Fruit fly (Drosophila melanogaster): Measurements from ENCODE around the gene Fum2.

The Fum2 gene

dm6 chrX:6699255-6699885 lies 17.8 kb downstream of the Fum2 start, which contains the start of gene CG14441 (continued):
- TF ChIP-seq CG17829 (tag; optimal IDR thresholded peaks at IDR 0.05) (peak; percentile 47), Jarid2 (GFP tag; optimal IDR thresholded peaks at IDR 0.05) (peak; percentile 83), CG12299 (tag; optimal IDR thresholded peaks at IDR 0.05) (peak; percentile 67), BtbVII (GFP tag; optimal IDR thresholded peaks at IDR 0.05) (peak; percentile 80), abd-A (tag; optimal IDR thresholded peaks at IDR 0.05) (peak; percentile 78), HHEX (GFP tag; optimal IDR thresholded peaks at IDR 0.05) (peak; percentile 56), sqz (GFP tag; optimal IDR thresholded peaks at IDR 0.05) (peak; percentile 30), aop (GFP tag; IDR thresholded peaks at IDR 0.05) (no peak), caup (GFP tag; optimal IDR thresholded peaks at IDR 0.05; ENCODE audit: severe bottlenecking) (peak; percentile 80), D19A (tag; optimal IDR thresholded peaks at IDR 0.05) (peak; percentile 34), CG5953 (GFP tag; IDR thresholded peaks at IDR 0.05) (no peak), CG6813 (GFP tag; optimal IDR thresholded peaks at IDR 0.05) (peak; percentile 34), hbn (GFP tag; IDR thresholded peaks at IDR 0.05; ENCODE audit: partially characterized antibody) (peak; percentile 99), CG32772 (GFP tag; IDR thresholded peaks at IDR 0.05) (no peak), CG6683 (GFP tag; optimal IDR thresholded peaks at IDR 0.05) (peak; percentile 54), Taf1 (GFP tag; IDR thresholded peaks at IDR 0.05) (no peak), sc (optimal IDR thresholded peaks at IDR 0.05) (no peak), sc (GFP tag; optimal IDR thresholded peaks at IDR 0.05) (peak; percentile 1), tna (GFP tag; IDR thresholded peaks at IDR 0.05; ENCODE audit: partially characterized antibody) (peak; percentile 95), CG12391 (tag; optimal IDR thresholded peaks at IDR 0.05) (peak; percentile 46), Pdp1 (GFP tag; optimal IDR thresholded peaks at IDR 0.05) (peak; percentile 16 to 30), Fer2 (tag; optimal IDR thresholded peaks at IDR 0.05) (peak; percentile 31), D19B (GFP tag; optimal IDR thresholded peaks at IDR 0.05) (no peak), B-H1 (GFP tag; IDR thresholded peaks at IDR 0.05) (no peak), ham (GFP tag; IDR thresholded peaks at IDR 0.05) (no peak), bsh (GFP tag; optimal IDR thresholded peaks at IDR 0.05) (peak in 1 of 2 experiments; percentile 49), CG8924 (tag; optimal IDR thresholded peaks at IDR 0.05) (peak; percentile 73), otp (GFP tag; IDR thresholded peaks at IDR 0.05) (peak; percentile 39; the same call in 1 of the 3 replicates), dmrt99B (tag; optimal IDR thresholded peaks at IDR 0.05) (peak; percentile 56), NC2α (GFP tag; optimal IDR thresholded peaks at IDR 0.05) (peak; percentile 37), CG12744 (GFP tag; optimal IDR thresholded peaks at IDR 0.05) (peak; percentile 41), CTCF (GFP tag; optimal IDR thresholded peaks at IDR 0.05) (no peak), Eip74EF (GFP tag; optimal IDR thresholded peaks at IDR 0.05) (peak in 1 of 2 experiments; percentile 66), twi (tag; optimal IDR thresholded peaks at IDR 0.05) (peak; percentile 37), CG34422 (GFP tag; IDR thresholded peaks at IDR 0.05) (peak; percentile 65; the same call in 1 of the 3 replicates), Med (GFP tag) (peak; percentile 94), Scr (GFP tag; IDR thresholded peaks at IDR 0.05; ENCODE audit: partially characterized antibody) (peak; percentile 99), ci (GFP tag; IDR thresholded peaks at IDR 0.05) (peak; percentile 66; the same call in 1 of the 3 replicates), ranshi (GFP tag; IDR thresholded peaks at IDR 0.05) (no peak), HLH4C (GFP tag; IDR thresholded peaks at IDR 0.05; ENCODE audit: partially characterized antibody) (peak; percentile 96), CG2202 (tag; optimal IDR thresholded peaks at IDR 0.05) (no peak), CG9876 (GFP tag; optimal IDR thresholded peaks at IDR 0.05) (peak; percentile 19), CG17359 (tag; optimal IDR thresholded peaks at IDR 0.05) (peak; percentile 30), CG18262 (tag; optimal IDR thresholded peaks at IDR 0.05) (peak; percentile 17), gsb-n (tag; optimal IDR thresholded peaks at IDR 0.05) (peak; percentile 28), seq (GFP tag; IDR thresholded peaks at IDR 0.05) (peak; percentile 27; the same call in 1 of the 2 replicates), salm (tag; optimal IDR thresholded peaks at IDR 0.05) (peak; percentile 19), CG32532 (GFP tag; IDR thresholded peaks at IDR 0.05) (peak; percentile 63), zen2 (GFP tag; IDR thresholded peaks at IDR 0.05; ENCODE audit: partially characterized antibody) (peak; percentile 98)
